Fruit fly (Drosophila melanogaster) whole organism: ENCODE measurements around the gene CG32248.

Source experiments
- CG8478 ChIP-seq: fragments of >200 bp; optimal IDR thresholded peaks from 2 replicates; lab custom pipeline; 2018; ENCODE audit warnings: inconsistent platforms
- EcR ChIP-seq, 2 experiments: fragments of >200 bp; optimal IDR thresholded peaks; 2 replicates each; lab custom pipeline; 2017; ENCODE audit warnings: missing biosample characterization in 2 of 2, missing genetic modification characterization in 2 of 2, missing genetic modification reagents in 2 of 2
- usp ChIP-seq: fragments of >200 bp; optimal IDR thresholded peaks from 2 replicates; lab custom pipeline; 2017; ENCODE audit warnings: missing biosample characterization, missing genetic modification characterization, mixed read lengths

DNA sequence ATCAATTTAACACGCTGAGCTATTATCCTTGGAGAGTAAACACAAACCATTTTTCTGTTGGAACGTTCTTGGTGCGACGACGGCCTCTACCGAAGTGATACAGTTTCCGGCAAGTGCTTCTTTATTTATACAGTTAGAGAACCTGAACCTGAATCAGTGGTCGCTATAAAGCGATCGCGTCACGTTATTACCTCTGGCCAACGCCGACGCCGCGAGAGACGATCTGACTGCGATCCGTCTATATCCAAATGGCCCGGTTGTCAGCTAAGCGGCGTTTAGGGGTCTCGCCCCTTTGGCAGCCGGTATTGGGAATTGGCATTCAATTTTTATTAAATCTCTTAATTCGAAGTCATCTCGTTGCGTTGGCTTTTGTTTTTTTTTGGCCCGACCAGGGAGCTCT, 13.5 kb upstream of the CG32248 start, which contains the start of gene CG11345:
- no peak for TF ChIP-seq EcR (GFP tag; optimal IDR thresholded peaks at IDR 0.05; lab: Kevin White, UChicago)
- TF ChIP-seq CG8478 (lab: Kevin White, UChicago): no peak
- no peak for TF ChIP-seq usp (GFP tag; lab: Kevin White, UChicago)
